Worm (Caenorhabditis elegans): ENCODE measurements around the gene rab-14.

Gene rab-14

DNA sequence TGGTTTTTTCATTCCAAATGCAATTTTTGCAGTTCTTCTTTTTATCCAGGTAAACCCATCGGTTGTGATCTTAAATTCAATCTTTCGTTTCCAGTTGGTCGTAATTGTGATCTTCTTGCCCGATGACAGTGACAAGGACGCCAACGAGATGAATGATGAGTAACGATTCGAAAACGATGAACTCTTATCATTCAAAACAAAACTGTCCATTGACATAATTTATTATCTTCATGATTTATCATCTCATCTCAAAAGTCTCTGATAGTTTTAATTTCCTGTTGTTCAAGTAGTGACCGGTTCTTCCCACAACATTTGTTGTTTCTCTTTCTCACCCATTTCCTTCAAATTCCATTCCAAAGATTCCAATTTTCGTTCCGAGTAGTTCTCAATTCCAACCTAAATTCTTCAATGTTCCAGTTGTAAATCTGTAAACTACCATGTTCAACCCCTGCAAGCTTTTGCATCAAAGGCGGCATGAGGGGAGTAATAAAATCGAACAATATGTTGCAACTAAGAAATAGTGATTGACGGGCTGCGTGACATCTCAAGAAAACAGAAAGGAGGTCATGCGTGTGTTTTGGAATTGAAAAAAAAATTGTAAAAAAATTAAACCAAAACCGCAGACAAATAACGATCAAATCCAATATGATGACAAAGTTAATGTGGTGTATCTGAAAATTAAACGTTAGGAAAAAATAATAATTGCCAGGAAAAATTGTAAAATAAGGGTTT, 19.9 kb upstream of the rab-14 start:
- TF ChIP-seq unc-55 (GFP tag; optimal IDR thresholded peaks at IDR 0.05) (no peak), ceh-9 (tag; optimal IDR thresholded peaks at IDR 0.05) (no peak), K09A11.1 (tag; optimal IDR thresholded peaks at IDR 0.05; ENCODE audit: insufficient read depth) (no peak), hlh-30 (tag; optimal IDR thresholded peaks at IDR 0.05; ENCODE audit: insufficient read depth) (no peak), unc-42 (tag; optimal IDR thresholded peaks at IDR 0.05) (no peak)

DNA sequence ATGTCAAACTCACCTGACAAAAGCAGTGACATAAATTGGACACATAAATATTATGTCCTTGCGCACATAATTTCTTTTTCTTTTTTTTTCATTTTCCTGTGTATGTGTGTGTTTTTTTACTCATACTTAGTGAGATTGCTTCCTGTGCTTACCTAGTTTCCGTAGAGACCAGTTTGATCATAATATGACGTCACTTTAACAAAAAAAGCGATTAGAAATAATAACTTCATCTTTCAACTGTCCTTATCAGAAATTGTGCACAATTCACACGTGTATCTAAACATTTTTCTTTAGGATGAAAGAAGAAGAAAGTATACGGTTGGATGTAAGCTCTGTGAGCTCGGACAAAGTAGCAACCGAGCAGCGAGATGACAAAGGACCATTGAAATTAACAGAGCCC, 15.6 kb upstream of the rab-14 start:
- TF ChIP-seq K02D7.2 (tag; optimal IDR thresholded peaks at IDR 0.05) (no peak), fkh-6 (tag; optimal IDR thresholded peaks at IDR 0.05) (no peak)

DNA sequence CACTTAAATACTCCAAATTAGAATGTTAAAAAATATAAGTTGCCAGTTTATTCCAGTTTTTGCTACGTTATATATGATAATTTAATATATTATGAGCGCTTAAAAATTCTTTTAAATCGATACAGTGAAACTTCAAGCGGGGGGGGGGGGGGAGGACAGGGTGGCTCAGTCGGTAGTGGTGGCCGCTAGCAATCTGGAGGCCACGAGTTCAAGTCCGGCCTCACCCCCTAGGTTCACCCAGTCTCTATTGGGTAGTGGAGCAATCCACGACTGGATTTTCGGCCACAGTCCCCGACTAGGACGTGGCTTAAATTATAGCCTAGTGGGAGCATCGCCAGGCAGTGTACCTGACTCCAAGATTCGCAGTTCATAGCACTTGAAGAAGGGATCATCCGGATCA, 14.6 kb upstream of the rab-14 start:
- TF ChIP-seq lin-11 (tag; optimal IDR thresholded peaks at IDR 0.05) (no peak), ceh-24 (tag; optimal IDR thresholded peaks at IDR 0.05) (no peak), che-1 (tag; optimal IDR thresholded peaks at IDR 0.05) (no peak), ama-1 (optimal IDR thresholded peaks at IDR 0.05) (no peak), tbx-2 (tag; optimal IDR thresholded peaks at IDR 0.05) (no peak), madf-2 (tag; optimal IDR thresholded peaks at IDR 0.05) (no peak), npax-4 (tag; optimal IDR thresholded peaks at IDR 0.05) (no peak), ceh-6 (GFP tag; optimal IDR thresholded peaks at IDR 0.05) (no peak)

DNA sequence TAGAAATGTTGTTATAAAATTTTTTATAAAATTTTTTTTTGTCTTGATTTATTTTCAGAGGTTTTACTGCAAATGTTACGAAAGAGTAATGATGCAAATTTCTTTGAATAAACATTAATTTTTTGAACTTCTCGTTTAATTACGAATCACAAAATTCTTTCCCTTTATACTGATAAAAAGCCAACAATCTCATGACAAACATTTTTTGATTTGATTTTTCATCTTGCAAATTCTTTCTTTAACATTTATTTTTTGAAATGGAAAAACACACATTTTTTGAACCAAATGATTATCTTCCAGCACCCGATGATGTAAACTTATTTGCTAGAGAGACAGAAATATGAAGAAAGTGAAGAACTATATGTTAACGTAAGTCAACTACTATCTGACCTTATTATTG, 13.8 kb upstream of the rab-14 start, which contains the start of gene K09E9.1:
K09E9.1 (plus strand) TSS at position 301 of the 400 bp plus-strand sequence.
- TF ChIP-seq syd-9 (tag; optimal IDR thresholded peaks at IDR 0.05) (no peak), unc-86 (tag; optimal IDR thresholded peaks at IDR 0.05) (no peak), hlh-30 (tag; optimal IDR thresholded peaks at IDR 0.05; ENCODE audit: insufficient read depth) (no peak), hlh-15 (tag; optimal IDR thresholded peaks at IDR 0.05) (no peak), odd-2 (tag; optimal IDR thresholded peaks at IDR 0.05) (no peak), C08G9.2 (tag; optimal IDR thresholded peaks at IDR 0.05) (no peak), elt-4 (tag; optimal IDR thresholded peaks at IDR 0.05) (no peak), tbx-2 (tag; optimal IDR thresholded peaks at IDR 0.05) (no peak), fkh-10 (GFP tag; optimal IDR thresholded peaks at IDR 0.05) (no peak), mec-3 (tag; optimal IDR thresholded peaks at IDR 0.05; ENCODE audit: borderline replicate concordance) (no peak), ceh-6 (GFP tag; optimal IDR thresholded peaks at IDR 0.05) (no peak), ahr-1 (tag; optimal IDR thresholded peaks at IDR 0.05) (no peak), dve-1 (tag; optimal IDR thresholded peaks at IDR 0.05) (no peak), unc-3 (GFP tag; conservative IDR thresholded peaks at IDR 0.05) (no peak), unc-3 (tag; optimal IDR thresholded peaks at IDR 0.05) (no peak), sdc-2 (tag; optimal IDR thresholded peaks at IDR 0.05) (no peak), sox-2 (GFP tag; IDR thresholded peaks at IDR 0.05) (no peak), ceh-19 (GFP tag; optimal IDR thresholded peaks at IDR 0.05) (no peak)

DNA sequence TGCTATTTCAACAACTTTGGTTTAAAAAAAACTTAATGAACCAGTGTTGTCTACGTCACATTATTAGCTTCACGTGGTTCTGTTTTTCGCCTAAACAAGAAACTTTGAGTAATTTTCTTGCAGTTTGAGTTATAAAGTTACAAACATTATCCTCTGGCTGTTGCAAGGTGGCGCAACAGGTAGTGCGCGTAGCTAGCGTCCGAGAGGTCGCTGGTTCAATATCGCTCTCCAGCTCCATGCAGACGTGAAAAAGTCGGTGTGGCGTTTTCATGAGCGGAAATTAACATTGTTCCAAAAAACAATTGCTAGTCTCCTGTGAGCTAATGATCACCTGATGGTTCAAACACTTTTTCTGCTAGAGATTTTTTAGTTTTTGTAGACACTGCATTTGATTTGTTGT, 12.8 kb upstream of the rab-14 start:
- TF ChIP-seq unc-42 (tag; optimal IDR thresholded peaks at IDR 0.05) (no peak), hlh-6 (tag; optimal IDR thresholded peaks at IDR 0.05) (no peak), K09A11.1 (tag; optimal IDR thresholded peaks at IDR 0.05; ENCODE audit: insufficient read depth) (no peak), unc-86 (tag; optimal IDR thresholded peaks at IDR 0.05) (no peak), pqm-1 (tag; optimal IDR thresholded peaks at IDR 0.05) (no peak), gmeb-2 (tag; optimal IDR thresholded peaks at IDR 0.05) (no peak), pha-4 (tag; optimal IDR thresholded peaks at IDR 0.05) (no peak), ceh-18 (tag; optimal IDR thresholded peaks at IDR 0.05) (no peak), ceh-2 (tag; optimal IDR thresholded peaks at IDR 0.05) (no peak), ceh-22 (tag; optimal IDR thresholded peaks at IDR 0.05) (no peak), ceh-30 (tag; optimal IDR thresholded peaks at IDR 0.05) (no peak), hlh-8 (tag; optimal IDR thresholded peaks at IDR 0.05) (no peak), ceh-31 (tag; optimal IDR thresholded peaks at IDR 0.05) (no peak), ama-1 (optimal IDR thresholded peaks at IDR 0.05) (no peak), ref-2 (tag; optimal IDR thresholded peaks at IDR 0.05) (no peak), ahr-1 (tag; optimal IDR thresholded peaks at IDR 0.05) (no peak), madf-2 (tag; optimal IDR thresholded peaks at IDR 0.05) (no peak)
